Worm (Caenorhabditis elegans): ENCODE results near the gene H01G02.1.

DNA sequence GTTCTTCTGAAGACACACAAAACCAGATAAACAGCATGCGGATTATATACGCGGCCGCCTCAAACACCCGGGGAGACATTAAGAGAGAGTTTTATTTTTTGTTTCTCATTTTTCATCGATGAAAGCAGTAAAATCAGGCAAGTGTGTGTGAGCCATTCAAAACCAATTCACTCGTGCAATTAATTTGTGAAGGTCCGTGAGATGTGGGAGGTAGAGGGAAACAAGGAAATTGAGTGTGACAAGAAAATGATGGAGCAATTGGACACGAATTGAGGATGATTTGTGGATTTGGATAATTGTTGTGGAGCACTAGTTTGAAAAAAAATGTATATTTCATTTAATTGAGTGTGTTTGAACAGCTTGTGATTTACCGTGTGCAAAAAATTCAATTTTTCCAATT is 16.2 kb downstream of the H01G02.1 start:
- TF ChIP-seq fkh-10 (GFP tag; optimal IDR thresholded peaks at IDR 0.05): no peak
- TF ChIP-seq ztf-11 (tag; optimal IDR thresholded peaks at IDR 0.05): no peak
- TF ChIP-seq lir-3 (tag; optimal IDR thresholded peaks at IDR 0.05; ENCODE audit: poor library complexity): no peak
- no peak for TF ChIP-seq alr-1 (tag; optimal IDR thresholded peaks at IDR 0.05; ENCODE audit: borderline replicate concordance)
- TF ChIP-seq nhr-90 (tag; optimal IDR thresholded peaks at IDR 0.05; ENCODE audit: poor library complexity): no peak
- no peak for TF ChIP-seq egl-27 (tag; optimal IDR thresholded peaks at IDR 0.05)
- TF ChIP-seq ama-1 (optimal IDR thresholded peaks at IDR 0.05): no peak
- no peak for TF ChIP-seq vab-15 (tag; optimal IDR thresholded peaks at IDR 0.05)
- no peak for TF ChIP-seq nhr-11 (tag; optimal IDR thresholded peaks at IDR 0.05)
- no peak for TF ChIP-seq lin-39 (tag; optimal IDR thresholded peaks at IDR 0.05)
- no peak for TF ChIP-seq ceh-82 (tag; optimal IDR thresholded peaks at IDR 0.05)
- TF ChIP-seq dpl-1 (GFP tag; optimal IDR thresholded peaks at IDR 0.05): no peak
- TF ChIP-seq F16B12.6 (tag; optimal IDR thresholded peaks at IDR 0.05): no peak
- TF ChIP-seq unc-62 (GFP tag; optimal IDR thresholded peaks at IDR 0.05): no peak
